Fruit fly (Drosophila melanogaster): ENCODE results near the gene CG15375.

CG15375 gene

DNA sequence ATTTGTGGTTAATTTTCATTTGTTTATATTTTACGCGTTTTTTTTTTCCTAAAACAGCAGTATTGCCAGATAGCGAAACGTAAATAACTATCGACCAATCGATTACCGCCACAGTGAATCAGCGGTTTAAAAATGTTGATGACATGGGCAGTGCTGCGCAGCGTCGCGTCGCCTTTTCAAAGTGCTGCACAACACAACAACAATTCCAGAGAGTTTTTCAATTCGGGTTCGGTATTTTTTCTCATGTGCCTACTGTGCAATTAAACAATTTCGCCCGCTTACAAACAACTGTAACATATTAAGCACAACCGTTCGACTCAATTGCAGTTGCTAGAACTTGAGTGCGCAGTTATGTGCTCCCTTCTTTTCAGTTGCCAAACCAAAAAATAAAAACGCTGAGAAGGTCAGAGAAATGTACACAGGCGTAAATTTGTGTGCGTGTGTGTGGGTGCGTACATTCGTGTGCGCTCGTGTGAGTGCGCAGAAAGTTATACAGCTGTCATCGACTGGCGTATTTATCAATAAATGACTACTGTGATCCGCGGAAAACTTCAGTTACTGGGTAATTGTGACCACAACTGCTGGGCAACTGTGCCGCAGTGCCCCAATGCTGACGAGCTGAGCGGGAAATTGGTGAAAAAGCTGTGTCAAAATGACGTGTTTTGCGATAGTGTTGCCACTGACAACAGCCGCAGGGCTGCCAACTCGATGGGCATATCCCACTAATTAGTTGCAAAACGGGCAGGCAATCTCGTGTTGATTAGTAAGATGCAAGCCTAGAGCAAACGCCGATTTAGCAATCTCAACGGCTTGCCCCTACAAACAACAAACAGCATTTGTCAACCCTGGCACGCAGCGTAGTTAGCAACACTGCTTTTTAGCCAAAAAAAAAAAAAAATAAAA is 16.0 kb downstream of the CG15375 start, which contains the start of the genes tyf and Tip60 (continued):
- TF ChIP-seq CG15336 (GFP tag; IDR thresholded peaks at IDR 0.05) (no peak), CG6854 (GFP tag; optimal IDR thresholded peaks at IDR 0.05) (peak; percentile 21), CG8632 (GFP tag; optimal IDR thresholded peaks at IDR 0.05) (no peak), Eip93F (GFP tag; optimal IDR thresholded peaks at IDR 0.05) (no peak), esn (GFP tag; optimal IDR thresholded peaks at IDR 0.05) (peak; percentile 16), CG11762 (GFP tag; optimal IDR thresholded peaks at IDR 0.05; ENCODE audit: insufficient read depth) (no peak), Blimp-1 (GFP tag; optimal IDR thresholded peaks at IDR 0.05) (no peak), CG11294 (GFP tag; IDR thresholded peaks at IDR 0.05) (no peak), acj6 (GFP tag; optimal IDR thresholded peaks at IDR 0.05) (no peak)

DNA sequence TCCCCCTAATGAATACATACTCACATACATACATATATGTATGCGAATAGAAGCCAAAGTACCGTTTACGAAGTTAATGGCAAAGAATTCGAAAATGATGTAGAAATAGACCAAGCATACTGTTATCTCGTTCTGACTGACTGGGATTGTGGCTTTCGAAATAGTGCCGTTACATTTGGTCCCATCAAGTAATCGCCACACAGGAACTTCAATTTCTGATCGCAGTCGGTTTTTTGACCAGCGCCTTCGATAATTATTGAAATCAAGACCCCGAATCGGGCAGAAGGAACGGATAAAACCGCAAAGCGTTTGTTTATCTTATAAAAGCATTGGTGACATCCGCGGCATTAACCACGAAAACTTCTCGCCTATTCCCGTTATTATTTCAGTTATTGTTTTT is 18.5 kb downstream of the CG15375 start:
- TF ChIP-seq CG11762 (GFP tag; optimal IDR thresholded peaks at IDR 0.05; ENCODE audit: insufficient read depth) (no peak), vri (GFP tag; optimal IDR thresholded peaks at IDR 0.05) (no peak), Blimp-1 (GFP tag; optimal IDR thresholded peaks at IDR 0.05) (no peak)

DNA sequence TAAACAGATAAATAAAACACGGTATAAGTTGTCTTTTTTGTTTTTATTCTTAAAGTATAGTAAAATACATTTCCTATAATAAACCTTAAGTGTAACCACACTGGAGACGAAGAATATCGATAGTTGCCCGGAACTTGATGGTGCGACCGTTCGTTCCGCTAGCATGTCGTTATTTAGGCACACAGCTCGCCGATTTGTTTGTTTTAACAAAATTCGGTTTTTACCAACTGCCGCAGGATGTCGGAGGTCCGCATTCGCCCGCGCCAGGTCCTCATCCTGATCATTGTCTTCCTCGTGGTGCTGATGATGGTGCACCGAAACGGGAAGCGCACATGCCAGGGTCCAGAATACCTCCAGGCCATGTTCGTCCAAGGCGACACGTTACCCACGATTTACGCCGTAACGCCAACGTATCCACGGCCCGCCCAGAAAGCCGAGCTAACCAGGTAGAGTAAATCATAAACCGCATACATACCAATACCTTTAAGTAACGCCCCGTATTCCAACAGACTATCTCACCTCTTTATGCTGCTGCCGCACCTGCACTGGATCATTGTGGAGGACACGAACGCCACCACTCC is 30.0 kb downstream of the CG15375 start, which contains the start of gene GlcAT-I:
TSS of gene GlcAT-I (plus strand) at position 163 of the 581 bp plus-strand sequence.
- TF ChIP-seq CG8632 (GFP tag; optimal IDR thresholded peaks at IDR 0.05) (no peak), Eip78C (GFP tag) (peak; percentile 23), CG1621 (tag; optimal IDR thresholded peaks at IDR 0.05) (peak; percentile 72), fkh (GFP tag; optimal IDR thresholded peaks at IDR 0.05) (peak; percentile 81)

DNA sequence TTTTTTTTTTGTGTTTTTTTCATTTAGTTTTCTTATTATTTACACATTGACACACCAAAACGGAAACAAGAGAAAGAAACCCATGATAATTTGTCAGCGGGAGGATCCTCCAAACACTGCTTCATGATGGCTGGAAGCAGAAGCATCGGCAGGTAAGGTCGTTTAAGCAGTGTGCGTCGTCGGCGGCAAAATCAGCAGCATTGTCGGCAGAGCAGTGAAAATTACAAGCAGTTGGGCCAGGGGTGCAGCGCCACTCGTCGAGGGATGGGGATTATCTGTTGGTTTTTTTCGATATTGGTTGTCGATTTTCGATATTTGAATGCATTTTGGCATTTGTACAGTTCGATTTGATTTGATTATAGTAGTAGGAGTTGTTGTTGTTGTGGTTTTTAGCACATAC is 37.9 kb downstream of the CG15375 start:
- TF ChIP-seq Eip75B (GFP tag; optimal IDR thresholded peaks at IDR 0.05): no peak
- no peak for TF ChIP-seq dsx (GFP tag; optimal IDR thresholded peaks at IDR 0.05; ENCODE audit: poor library complexity, severe bottlenecking)
- no peak for TF ChIP-seq eg (GFP tag; IDR thresholded peaks at IDR 0.05)
- no peak for TF ChIP-seq CG16779 (tag; optimal IDR thresholded peaks at IDR 0.05)
- TF ChIP-seq fkh (GFP tag; optimal IDR thresholded peaks at IDR 0.05): no peak
- no peak for TF ChIP-seq CG32006 (GFP tag; optimal IDR thresholded peaks at IDR 0.05)
- no peak for TF ChIP-seq Eip93F (GFP tag; optimal IDR thresholded peaks at IDR 0.05)
- no peak for TF ChIP-seq Ets96B (tag; optimal IDR thresholded peaks at IDR 0.05)
- TF ChIP-seq pdm3 (GFP tag; optimal IDR thresholded peaks at IDR 0.05): no peak
- TF ChIP-seq CG10669 (GFP tag; optimal IDR thresholded peaks at IDR 0.05): no peak
- no peak for TF ChIP-seq CG8119 (GFP tag; IDR thresholded peaks at IDR 0.05)
- no peak for TF ChIP-seq CG15336 (GFP tag; IDR thresholded peaks at IDR 0.05)
- TF ChIP-seq CG6163 (GFP tag; IDR thresholded peaks at IDR 0.05): no peak
- no peak for TF ChIP-seq CG1621 (tag; optimal IDR thresholded peaks at IDR 0.05)
- TF ChIP-seq CG6792 (GFP tag; optimal IDR thresholded peaks at IDR 0.05): no peak
- no peak for TF ChIP-seq spab (GFP tag; optimal IDR thresholded peaks at IDR 0.05)
- TF ChIP-seq OdsH (GFP tag; optimal IDR thresholded peaks at IDR 0.05): no peak

DNA sequence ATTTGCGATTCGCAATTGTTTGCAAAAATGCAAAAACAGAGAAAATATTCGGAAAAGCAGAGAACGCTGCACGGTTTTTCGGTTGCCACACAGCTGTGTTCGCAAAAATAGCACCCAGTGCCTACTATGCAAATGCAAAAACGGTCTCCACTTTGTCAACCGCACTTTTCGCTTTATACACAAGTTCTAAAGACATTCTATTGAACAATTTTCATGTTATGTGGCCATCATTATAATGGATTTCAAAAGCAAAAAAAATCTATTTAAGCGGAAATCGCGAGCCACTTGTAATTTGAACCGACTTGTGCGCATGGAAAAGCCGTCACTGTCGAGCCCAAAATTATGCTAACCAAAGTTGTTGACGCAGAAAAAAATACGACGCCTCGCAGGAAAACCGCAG is 49.9 kb downstream of the CG15375 start:
- TF ChIP-seq dsx (GFP tag; optimal IDR thresholded peaks at IDR 0.05; ENCODE audit: poor library complexity, severe bottlenecking) (no peak), CG34406 (GFP tag; optimal IDR thresholded peaks at IDR 0.05) (no peak), CG6854 (GFP tag; optimal IDR thresholded peaks at IDR 0.05) (no peak), svp (GFP tag) (peak; percentile 74), CG10631 (GFP tag; optimal IDR thresholded peaks at IDR 0.05) (no peak), CG9139 (GFP tag; optimal IDR thresholded peaks at IDR 0.05) (no peak), fkh (GFP tag; optimal IDR thresholded peaks at IDR 0.05) (no peak), CG8319 (GFP tag; optimal IDR thresholded peaks at IDR 0.05) (no peak), CG6276 (GFP tag; optimal IDR thresholded peaks at IDR 0.05) (peak; percentile 21), dac (GFP tag; optimal IDR thresholded peaks at IDR 0.05) (peak; percentile 42), Sox102F (GFP tag; optimal IDR thresholded peaks at IDR 0.05) (peak; percentile 3), Hr4 (GFP tag; optimal IDR thresholded peaks at IDR 0.05) (peak; percentile 59), ss (GFP tag; optimal IDR thresholded peaks at IDR 0.05) (no peak), CG11294 (GFP tag; IDR thresholded peaks at IDR 0.05) (no peak; the same call in 1 of the 2 replicates), CG3919 (GFP tag; optimal IDR thresholded peaks at IDR 0.05) (peak; percentile 2), OdsH (GFP tag; optimal IDR thresholded peaks at IDR 0.05) (peak; percentile 38), eg (GFP tag; IDR thresholded peaks at IDR 0.05) (peak; percentile 54), CG16779 (tag; optimal IDR thresholded peaks at IDR 0.05) (no peak), Met (GFP tag; optimal IDR thresholded peaks at IDR 0.05) (peak; percentile 12), pdm3 (GFP tag; optimal IDR thresholded peaks at IDR 0.05) (peak; percentile 42), Smox (GFP tag; optimal IDR thresholded peaks at IDR 0.05) (peak; percentile 27), Sox15 (GFP tag; optimal IDR thresholded peaks at IDR 0.05) (no peak)

Measured in whole organism, prepupa.